Fruit fly (Drosophila melanogaster): ENCODE measurements around the gene sima.
A peak's percentile ranks its signal among the peaks of the same experiment; 100 is the strongest.

dm6 chr3R:30056592-30057135 lies 1.4 kb upstream of the sima start, which contains the start of the genes CG7950 and Rpp14a:
- no peak for TF ChIP-seq EcR (GFP tag; optimal IDR thresholded peaks at IDR 0.05)
- peak; percentile 77; the same call in 2 of the 3 replicates for TF ChIP-seq fd96Ca (GFP tag; IDR thresholded peaks at IDR 0.05)
- no peak for TF ChIP-seq CG14655 (GFP tag; optimal IDR thresholded peaks at IDR 0.05)
- no peak for TF ChIP-seq Pif1A (GFP tag; optimal IDR thresholded peaks at IDR 0.05)
- peak; percentile 77 for TF ChIP-seq CG8159 (tag; optimal IDR thresholded peaks at IDR 0.05)
- peak; percentile 90 for TF ChIP-seq CG4496 (GFP tag; IDR thresholded peaks at IDR 0.05)
- peak; percentile 74 for TF ChIP-seq CG12605 (GFP tag; IDR thresholded peaks at IDR 0.05)
- peak; percentile 74 for TF ChIP-seq Snoo (tag; optimal IDR thresholded peaks at IDR 0.05)
- peak; percentile 61 for TF ChIP-seq gl (tag; optimal IDR thresholded peaks at IDR 0.05)

All from whole organism, pupa.